Worm (Caenorhabditis elegans): ENCODE measurements around the gene str-124.

The str-124 gene

ce11 chrX:12815367-12815766 lies 27.6 kb downstream of the str-124 start (continued):
- no peak for TF ChIP-seq elt-2 (tag; optimal IDR thresholded peaks at IDR 0.05)

ce11 chrX:12818768-12819167 lies 31.0 kb downstream of the str-124 start:
- TF ChIP-seq lin-14 (GFP tag; optimal IDR thresholded peaks at IDR 0.05) (no peak), xbp-1 (tag; optimal IDR thresholded peaks at IDR 0.05) (no peak), pax-3 (tag; optimal IDR thresholded peaks at IDR 0.05) (no peak), ceh-88 (GFP tag; IDR thresholded peaks at IDR 0.05) (no peak), lin-15B (tag; optimal IDR thresholded peaks at IDR 0.05) (no peak), egl-27 (tag; optimal IDR thresholded peaks at IDR 0.05) (no peak), swsn-7 (tag; optimal IDR thresholded peaks at IDR 0.05) (no peak), nhr-76 (tag; optimal IDR thresholded peaks at IDR 0.05) (no peak), ets-5 (GFP tag; IDR thresholded peaks at IDR 0.05) (no peak), lin-39 (tag; optimal IDR thresholded peaks at IDR 0.05) (no peak), blmp-1 (tag; optimal IDR thresholded peaks at IDR 0.05) (no peak), sup-37 (GFP tag; optimal IDR thresholded peaks at IDR 0.05) (no peak), nhr-11 (tag; optimal IDR thresholded peaks at IDR 0.05) (no peak), nhr-77 (tag; optimal IDR thresholded peaks at IDR 0.05) (no peak), nhr-84 (tag; optimal IDR thresholded peaks at IDR 0.05) (no peak), unc-130 (tag; optimal IDR thresholded peaks at IDR 0.05) (no peak), tlp-1 (tag; optimal IDR thresholded peaks at IDR 0.05) (no peak), dsc-1 (tag; optimal IDR thresholded peaks at IDR 0.05) (no peak)

- no peak for TF ChIP-seq nhr-20 (tag; optimal IDR thresholded peaks at IDR 0.05)
- TF ChIP-seq pag-3 (tag; optimal IDR thresholded peaks at IDR 0.05; ENCODE audit: borderline replicate concordance, insufficient read depth): no peak
- TF ChIP-seq snpc-4 (tag; optimal IDR thresholded peaks at IDR 0.05): no peak
- TF ChIP-seq aly-2 (tag; optimal IDR thresholded peaks at IDR 0.05): no peak
- no peak for TF ChIP-seq nhr-84 (tag; optimal IDR thresholded peaks at IDR 0.05)
- TF ChIP-seq grh-1 (GFP tag; IDR thresholded peaks at IDR 0.05): no peak
- TF ChIP-seq mab-9 (GFP tag; IDR thresholded peaks at IDR 0.05): no peak
- no peak for TF ChIP-seq nhr-90 (tag; optimal IDR thresholded peaks at IDR 0.05; ENCODE audit: poor library complexity)
- no peak for TF ChIP-seq F16B12.6 (tag; optimal IDR thresholded peaks at IDR 0.05)
- no peak for TF ChIP-seq pqm-1 (tag; optimal IDR thresholded peaks at IDR 0.05)
- no peak for TF ChIP-seq zag-1 (tag; optimal IDR thresholded peaks at IDR 0.05)
- no peak for TF ChIP-seq unc-98 (GFP tag; IDR thresholded peaks at IDR 0.05)
- no peak for TF ChIP-seq efl-1 (optimal IDR thresholded peaks at IDR 0.05)
- no peak for TF ChIP-seq efl-1 (GFP tag; optimal IDR thresholded peaks at IDR 0.05 in 1 of 2)
- TF ChIP-seq C16A3.4 (tag; optimal IDR thresholded peaks at IDR 0.05): no peak
- TF ChIP-seq unc-86 (tag; optimal IDR thresholded peaks at IDR 0.05): no peak
- TF ChIP-seq lsy-2 (tag; optimal IDR thresholded peaks at IDR 0.05): no peak
- no peak for TF ChIP-seq elt-3 (tag; optimal IDR thresholded peaks at IDR 0.05)
- TF ChIP-seq hlh-17 (GFP tag; optimal IDR thresholded peaks at IDR 0.05; ENCODE audit: borderline replicate concordance): no peak
Measured at ce11 chrX:12819512-12819911, 31.8 kb downstream of the str-124 start.

- TF ChIP-seq sox-4 (tag; optimal IDR thresholded peaks at IDR 0.05) (no peak), lin-35 (GFP tag; optimal IDR thresholded peaks at IDR 0.05) (no peak), efl-1 (optimal IDR thresholded peaks at IDR 0.05) (no peak), efl-1 (GFP tag; optimal IDR thresholded peaks at IDR 0.05 in 1 of 2) (peak in 1 of 2 experiments; percentile 92)
Measured at ce11 chrX:12825174-12825573, 37.5 kb downstream of the str-124 start.

All from whole organism, L1 larva.